Worm (Caenorhabditis elegans) whole organism, L3 larva: ENCODE results near the gene srlf-4.
"Not testable (repeated sequence)": the region's sequence is repeated elsewhere in the genome, so short reads cannot be mapped to it uniquely, and the experiment has no call there.

Source experiments
- daf-12 ChIP-seq: fragments of 150-350 bp; optimal IDR thresholded peaks from 2 replicates; lab custom pipeline; 2014; ENCODE audit warnings: missing biosample characterization, missing genetic modification reagents, missing genetic modification characterization
- fos-1 ChIP-seq: fragments of 150-350 bp; optimal IDR thresholded peaks from 2 replicates; lab custom pipeline; 2014; ENCODE audit warnings: missing biosample characterization, missing genetic modification characterization
- nfya-1 ChIP-seq: sonication (generic microtip); optimal IDR thresholded peaks from 2 replicates; lab custom pipeline; 2017; ENCODE audit warnings: missing genetic modification characterization, mild to moderate bottlenecking, missing compliant biosample characterization, antibody characterized with exemption, moderate library complexity; ENCODE audit not compliant: insufficient read depth

Gene srlf-4

ce11 chrIV:12875260-12875659 is 49.0 kb downstream of the srlf-4 start, which contains the start of gene ZK896.1:
Gene ZK896.1, minus strand, starts transcription at chrIV:12875360.
- TF ChIP-seq fos-1, nfya-1, daf-12 (tag; lab: Kevin White, UChicago): not testable (repeated sequence)
- TF ChIP-seq, all 47 proteins: peak for 0; not testable (repeated sequence) for 47
